Worm (Caenorhabditis elegans) whole organism, L4/young adult: ENCODE data around the gene C01G5.9.

ENCODE experiments used
- W03F9.2 ChIP-seq: fragments of 150-350 bp; optimal IDR thresholded peaks from 2 replicates; lab custom pipeline; 2014; ENCODE audit warnings: missing biosample characterization, missing genetic modification characterization
- dao-5 ChIP-seq: sonication (generic microtip); optimal IDR thresholded peaks from 2 replicates; lab custom pipeline; 2016; ENCODE audit warnings: missing genotype, missing genetic modification characterization, moderate library complexity, missing compliant biosample characterization
- him-1 ChIP-seq: sonication (generic microtip); optimal IDR thresholded peaks from 2 replicates; lab custom pipeline; 2016; ENCODE audit warnings: missing genotype, missing genetic modification reagents, missing genetic modification characterization, missing compliant biosample characterization

DNA sequence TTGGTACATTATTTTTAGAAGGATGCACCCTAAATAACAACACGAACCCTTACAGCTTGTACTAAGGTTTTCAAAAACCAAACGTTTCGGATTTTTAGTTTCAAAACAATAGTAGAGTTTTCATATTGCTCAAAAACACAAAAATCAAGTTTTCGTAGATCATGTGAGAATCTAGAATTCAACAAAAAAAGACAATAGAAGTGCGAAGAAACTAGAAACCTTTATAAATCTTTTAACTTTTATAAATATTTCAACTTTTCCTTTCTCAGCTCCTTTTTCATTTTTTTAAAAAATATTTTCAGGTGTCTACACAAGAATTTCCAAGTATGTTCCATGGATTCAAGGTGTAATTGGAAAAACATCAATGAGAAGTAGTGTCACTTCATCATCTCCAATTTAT lies 40.7 kb downstream of the C01G5.9 start, which contains the start of gene best-9:
- TF ChIP-seq him-1 (tag; lab: Kevin White, UChicago) (no peak), dao-5 (tag; lab: Kevin White, UChicago) (no peak), W03F9.2 (no peak)
